Worm (Caenorhabditis elegans): Measurements from ENCODE around the gene ntp-1.

The ntp-1 gene

DNA sequence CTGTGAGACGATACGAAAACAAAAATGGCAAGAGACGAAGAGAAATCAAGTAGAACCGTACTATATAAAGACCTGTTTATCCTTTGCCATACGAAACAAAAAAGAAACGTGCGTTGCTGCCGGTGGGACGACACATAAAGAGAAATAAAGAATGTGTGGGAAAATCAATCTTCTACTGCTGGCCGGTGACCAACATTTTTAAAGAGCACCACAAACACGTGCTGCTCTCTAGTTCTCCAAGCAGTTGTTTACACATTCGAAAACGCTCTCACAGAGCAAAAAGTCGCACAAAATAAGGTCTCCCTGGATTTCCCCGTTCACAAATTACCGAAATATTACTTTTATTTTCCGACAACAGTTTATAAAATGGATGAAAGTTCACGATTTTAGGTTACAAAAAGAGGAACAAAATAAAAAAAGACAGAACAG is 5.1 kb downstream of the ntp-1 start, which contains the start of gene imp-3 (continued):
- TF ChIP-seq nfya-1 (tag; optimal IDR thresholded peaks at IDR 0.05; ENCODE audit: borderline replicate concordance, insufficient read depth) (no peak), egrh-3 (GFP tag; IDR thresholded peaks at IDR 0.05) (no peak), mcd-1 (GFP tag; IDR thresholded peaks at IDR 0.05) (peak; percentile 73), hmg-20 (GFP tag; IDR thresholded peaks at IDR 0.05) (0 out of 2 replicates have a peak, but pooled peaks have one; percentile 46), rec-8 (tag; optimal IDR thresholded peaks at IDR 0.05) (no peak), aptf-2 (GFP tag; conservative IDR thresholded peaks at IDR 0.05) (no peak), madf-10 (tag; optimal IDR thresholded peaks at IDR 0.05) (peak; percentile 45), tbx-9 (tag; optimal IDR thresholded peaks at IDR 0.05; ENCODE audit: borderline replicate concordance) (peak; percentile 64), lsl-1 (GFP tag; optimal IDR thresholded peaks at IDR 0.05) (peak; percentile 9), lsy-27 (tag; optimal IDR thresholded peaks at IDR 0.05; ENCODE audit: borderline replicate concordance, insufficient read depth) (no peak), ztf-26 (tag; optimal IDR thresholded peaks at IDR 0.05) (no peak), hlh-26 (GFP tag; conservative IDR thresholded peaks at IDR 0.05) (no peak), nhr-27 (tag; optimal IDR thresholded peaks at IDR 0.05) (no peak), F39B2.1 (GFP tag; IDR thresholded peaks at IDR 0.05) (peak; percentile 61; the same call in 1 of the 2 replicates), lin-40 (tag; optimal IDR thresholded peaks at IDR 0.05) (peak; percentile 60), lin-26 (GFP tag; IDR thresholded peaks at IDR 0.05) (peak; percentile 77), somi-1 (GFP tag; optimal IDR thresholded peaks at IDR 0.05) (no peak), tbp1 (GFP tag; optimal IDR thresholded peaks at IDR 0.05) (peak; percentile 60), him-1 (tag; optimal IDR thresholded peaks at IDR 0.05) (no peak), ceh-27 (GFP tag; optimal IDR thresholded peaks at IDR 0.05) (peak; percentile 7), ztf-28 (GFP tag; IDR thresholded peaks at IDR 0.05) (0 out of 2 replicates have a peak, but pooled peaks have one; percentile 35), K11D2.4 (GFP tag; IDR thresholded peaks at IDR 0.05) (peak; percentile 61), mes-4 (tag; optimal IDR thresholded peaks at IDR 0.05) (no peak), ekl-4 (GFP tag; IDR thresholded peaks at IDR 0.05) (peak; percentile 83), B0336.3 (GFP tag; IDR thresholded peaks at IDR 0.05) (peak; percentile 80), die-1 (tag; optimal IDR thresholded peaks at IDR 0.05) (no peak), F49E8.2 (tag; optimal IDR thresholded peaks at IDR 0.05; ENCODE audit: insufficient read depth) (peak; percentile 81), nfyb-1 (GFP tag; IDR thresholded peaks at IDR 0.05) (peak; percentile 69), snpc-1.1 (tag; optimal IDR thresholded peaks at IDR 0.05; ENCODE audit: insufficient read depth) (peak; percentile 19), D2030.7 (GFP tag; IDR thresholded peaks at IDR 0.05) (no peak), nhr-120 (GFP tag; IDR thresholded peaks at IDR 0.05) (no peak), lin-35 (GFP tag; optimal IDR thresholded peaks at IDR 0.05) (peak in 1 of 3 experiments; percentile 65), F57C9.4 (tag; optimal IDR thresholded peaks at IDR 0.05) (peak; percentile 53), aptf-3 (GFP tag; IDR thresholded peaks at IDR 0.05) (peak; percentile 35; the same call in 1 of the 2 replicates), Y53G8AR.9 (GFP tag; conservative IDR thresholded peaks at IDR 0.05) (peak; percentile 95), attf-6 (GFP tag; IDR thresholded peaks at IDR 0.05) (no peak; the same call in 1 of the 2 replicates), xnd-1 (tag; optimal IDR thresholded peaks at IDR 0.05) (peak; percentile 23), egl-44 (GFP tag; IDR thresholded peaks at IDR 0.05) (0 out of 2 replicates have a peak, but pooled peaks have one; percentile 48), ztf-25 (GFP tag; IDR thresholded peaks at IDR 0.05) (0 out of 2 replicates have a peak, but pooled peaks have one; percentile 66), egl-18 (GFP tag; IDR thresholded peaks at IDR 0.05) (no peak), ztf-18 (tag; optimal IDR thresholded peaks at IDR 0.05) (peak; percentile 18), bed-1 (GFP tag; IDR thresholded peaks at IDR 0.05) (no peak), cebp-1 (GFP tag; IDR thresholded peaks at IDR 0.05) (no peak), cebp-1 (tag; optimal IDR thresholded peaks at IDR 0.05) (peak; percentile 76), F55B11.4 (tag; optimal IDR thresholded peaks at IDR 0.05; ENCODE audit: borderline replicate concordance, insufficient read depth) (no peak), B0019.2 (GFP tag; conservative IDR thresholded peaks at IDR 0.05) (no peak), athp-1 (tag; optimal IDR thresholded peaks at IDR 0.05) (peak; percentile 88)
